Fruit fly (Drosophila melanogaster) whole organism, prepupa: Measurements from ENCODE around the gene ppk24.

ENCODE experiments used
- Blimp-1 ChIP-seq: fragments of 200-800 bp; sonication (Bioruptor generic); optimal IDR thresholded peaks from 3 replicates; lab custom pipeline; 2017; ENCODE audit warnings: missing biosample characterization, missing genetic modification characterization, mild to moderate bottlenecking, moderate library complexity, missing genetic modification reagents
- Gug ChIP-seq: fragments of 200-800 bp; sonication (Bioruptor generic); IDR thresholded peaks from 2 replicates; pipeline ENCODE4 v1.3.6; 2022; ENCODE audit warnings: missing biosample characterization, missing genetic modification characterization

dm6 chr3R:31270783-31271427 lies 5.4 kb downstream of the ppk24 start:
- TF ChIP-seq Blimp-1 (GFP tag; lab: Kevin White, UChicago) (no peak), Gug (GFP tag; lab: Robert Waterston, UW) (no peak)
